Fruit fly (Drosophila melanogaster): Measurements from ENCODE around the gene PIP4K.

The PIP4K gene

DNA sequence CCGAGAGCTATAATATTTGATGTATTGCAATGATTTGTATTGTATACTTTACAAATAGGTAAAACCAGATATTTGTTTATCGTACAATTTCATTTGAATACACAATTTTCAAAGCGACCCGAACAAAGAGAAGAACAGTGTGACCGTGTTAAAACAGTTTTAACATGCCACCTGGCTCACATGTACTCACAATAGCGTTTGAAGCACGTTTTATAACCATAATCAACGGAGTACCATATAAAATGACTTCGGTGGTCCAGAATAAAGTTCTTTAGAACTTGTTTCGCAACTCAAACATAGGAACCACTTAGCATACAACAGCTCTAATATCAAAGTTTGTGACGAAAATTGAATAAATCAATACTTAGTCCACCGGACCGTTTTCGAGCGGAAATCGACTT lies 33.9 kb upstream of the PIP4K start, which contains the start of the genes Dyrk3 and Cadps:
Gene Dyrk3, minus strand, starts transcription at position 150 of the 401 bp plus-strand sequence.
Gene Cadps, plus strand, starts transcription at position 274 of the 401 bp plus-strand sequence.
- peak; percentile 1 for TF ChIP-seq Hr83 (GFP tag; optimal IDR thresholded peaks at IDR 0.05; ENCODE audit: poor library complexity, severe bottlenecking)
- TF ChIP-seq N (GFP tag; optimal IDR thresholded peaks at IDR 0.05): peak; percentile 60
- TF ChIP-seq woc (GFP tag; optimal IDR thresholded peaks at IDR 0.05): peak; percentile 70
- no peak for TF ChIP-seq Rel (GFP tag; optimal IDR thresholded peaks at IDR 0.05)
- TF ChIP-seq Rel (tag; optimal IDR thresholded peaks at IDR 0.05): no peak
- peak; percentile 39 for TF ChIP-seq Myc (optimal IDR thresholded peaks at IDR 0.05)
- TF ChIP-seq Abd-B (GFP tag; optimal IDR thresholded peaks at IDR 0.05): no peak
- TF ChIP-seq dmrt93B (GFP tag; optimal IDR thresholded peaks at IDR 0.05): no peak
- TF ChIP-seq Sp1 (GFP tag; optimal IDR thresholded peaks at IDR 0.05): no peak
- TF ChIP-seq CG9705 (GFP tag; optimal IDR thresholded peaks at IDR 0.05): peak; percentile 28
- TF ChIP-seq Hr78 (GFP tag; optimal IDR thresholded peaks at IDR 0.05): peak; percentile 69
- no peak for TF ChIP-seq psq (GFP tag; optimal IDR thresholded peaks at IDR 0.05)

DNA sequence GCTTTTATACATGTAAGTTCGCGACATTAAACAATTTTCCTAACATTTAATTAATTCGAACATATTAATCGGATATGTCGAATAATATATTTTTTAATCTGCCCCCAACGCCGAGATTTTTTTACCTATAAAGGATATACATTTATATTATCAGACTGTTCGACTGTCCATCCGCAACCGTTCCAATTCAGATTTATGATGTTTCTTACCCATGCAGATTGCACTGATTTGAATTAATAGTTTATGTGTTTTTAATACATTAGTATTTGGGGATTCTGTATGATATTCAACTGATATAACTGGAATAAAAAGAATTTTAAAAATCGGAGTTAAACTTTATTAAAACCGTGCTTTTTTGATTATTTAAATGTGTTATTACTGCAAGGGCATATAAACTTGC lies 28.5 kb upstream of the PIP4K start:
- no peak for TF ChIP-seq Jra (GFP tag; optimal IDR thresholded peaks at IDR 0.05)
- no peak for TF ChIP-seq Dif (GFP tag; optimal IDR thresholded peaks at IDR 0.05; ENCODE audit: partially characterized antibody)
- TF ChIP-seq N (GFP tag; optimal IDR thresholded peaks at IDR 0.05): no peak
- TF ChIP-seq usp (GFP tag; optimal IDR thresholded peaks at IDR 0.05): no peak
- no peak for TF ChIP-seq brk (GFP tag; optimal IDR thresholded peaks at IDR 0.05)
- no peak for TF ChIP-seq HLH106 (tag; optimal IDR thresholded peaks at IDR 0.05)
- TF ChIP-seq dl (GFP tag; optimal IDR thresholded peaks at IDR 0.05; ENCODE audit: insufficient read depth in 1 of 2, partially characterized antibody in 2 of 2): no peak
- TF ChIP-seq ey (GFP tag; optimal IDR thresholded peaks at IDR 0.05): no peak
- TF ChIP-seq Mio (GFP tag; optimal IDR thresholded peaks at IDR 0.05): no peak
- no peak for TF ChIP-seq br (GFP tag; optimal IDR thresholded peaks at IDR 0.05)
- TF ChIP-seq Hr83 (GFP tag; optimal IDR thresholded peaks at IDR 0.05; ENCODE audit: poor library complexity, severe bottlenecking): no peak

DNA sequence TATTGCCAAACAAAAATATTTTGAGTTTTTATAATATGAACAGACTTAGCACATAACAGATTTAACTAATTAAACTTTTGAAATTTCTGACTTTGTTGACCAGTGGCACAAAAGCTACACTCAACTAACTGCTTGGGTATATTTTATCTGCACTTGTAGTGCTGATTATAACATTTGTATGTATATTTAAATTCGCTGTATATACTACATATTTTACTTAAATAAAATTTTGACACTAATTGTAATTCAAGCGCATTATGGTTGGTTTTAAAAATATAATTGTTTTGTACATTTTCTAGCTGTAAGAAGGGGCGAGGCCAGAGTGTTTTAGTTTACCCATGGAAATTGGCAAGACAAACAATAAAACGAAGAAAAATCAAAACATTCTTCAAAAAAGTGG lies 27.6 kb upstream of the PIP4K start:
- no peak for TF ChIP-seq Rel (GFP tag; optimal IDR thresholded peaks at IDR 0.05)
- no peak for TF ChIP-seq Rel (tag; optimal IDR thresholded peaks at IDR 0.05)
- no peak for TF ChIP-seq OdsH (GFP tag; optimal IDR thresholded peaks at IDR 0.05)
- no peak for TF ChIP-seq Hnf4 (GFP tag; optimal IDR thresholded peaks at IDR 0.05)
- TF ChIP-seq CrebA (GFP tag; optimal IDR thresholded peaks at IDR 0.05; ENCODE audit: borderline replicate concordance): no peak
- no peak for TF ChIP-seq Sp1 (GFP tag; optimal IDR thresholded peaks at IDR 0.05)
- TF ChIP-seq Hr83 (GFP tag; optimal IDR thresholded peaks at IDR 0.05; ENCODE audit: poor library complexity, severe bottlenecking): no peak
- TF ChIP-seq dl (GFP tag; optimal IDR thresholded peaks at IDR 0.05; ENCODE audit: insufficient read depth in 1 of 2, partially characterized antibody in 2 of 2): no peak
- TF ChIP-seq CG32264 (GFP tag; optimal IDR thresholded peaks at IDR 0.05): no peak
- TF ChIP-seq br (GFP tag; optimal IDR thresholded peaks at IDR 0.05): no peak
- TF ChIP-seq psq (GFP tag; optimal IDR thresholded peaks at IDR 0.05): no peak
- no peak for TF ChIP-seq HLH106 (tag; optimal IDR thresholded peaks at IDR 0.05)
- TF ChIP-seq jim (GFP tag; optimal IDR thresholded peaks at IDR 0.05): no peak
- TF ChIP-seq rgr (GFP tag; optimal IDR thresholded peaks at IDR 0.05): no peak
- no peak for TF ChIP-seq usp (GFP tag; optimal IDR thresholded peaks at IDR 0.05)

DNA sequence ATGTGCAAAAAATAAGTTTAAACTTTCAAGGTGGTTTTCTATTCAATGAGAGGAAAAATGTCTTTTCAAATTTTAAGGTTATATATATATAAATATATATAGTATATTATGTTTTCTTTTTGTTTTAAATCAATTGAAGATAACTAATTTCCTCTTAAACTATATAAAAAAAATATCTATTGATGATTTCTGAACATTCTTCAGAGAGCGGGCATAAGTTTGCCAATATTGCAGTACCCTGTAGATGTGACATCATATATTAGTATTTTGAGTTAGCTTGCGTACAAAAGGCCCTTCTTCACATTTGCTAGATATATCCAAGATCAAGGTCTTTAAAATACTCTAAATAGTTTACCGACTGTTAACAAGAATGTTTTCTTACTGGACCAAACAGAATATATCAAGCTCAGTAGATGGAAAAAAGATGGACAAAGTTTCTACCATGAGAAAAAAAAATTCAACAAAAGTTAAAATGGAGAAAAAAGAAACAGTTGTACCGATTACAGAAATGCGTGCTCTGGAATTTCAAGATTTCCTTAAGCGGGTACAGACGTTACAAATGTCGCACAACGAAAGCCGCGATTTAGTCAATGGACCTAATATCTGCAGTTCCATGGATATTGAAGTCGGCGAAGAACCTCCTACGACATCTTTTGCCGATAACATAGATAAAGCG lies 22.2 kb upstream of the PIP4K start:
- TF ChIP-seq br (GFP tag; optimal IDR thresholded peaks at IDR 0.05): no peak
- no peak for TF ChIP-seq brk (GFP tag; optimal IDR thresholded peaks at IDR 0.05)
- TF ChIP-seq Hnf4 (GFP tag; optimal IDR thresholded peaks at IDR 0.05): peak; percentile 5
- TF ChIP-seq Hr83 (GFP tag; optimal IDR thresholded peaks at IDR 0.05; ENCODE audit: poor library complexity, severe bottlenecking): no peak
- no peak for TF ChIP-seq dl (GFP tag; optimal IDR thresholded peaks at IDR 0.05; ENCODE audit: insufficient read depth in 1 of 2, partially characterized antibody in 2 of 2)
- TF ChIP-seq psq (GFP tag; optimal IDR thresholded peaks at IDR 0.05): no peak
- no peak for TF ChIP-seq woc (GFP tag; optimal IDR thresholded peaks at IDR 0.05)
- TF ChIP-seq h (GFP tag; optimal IDR thresholded peaks at IDR 0.05): no peak
- no peak for TF ChIP-seq CG32264 (GFP tag; optimal IDR thresholded peaks at IDR 0.05)
- TF ChIP-seq lola (GFP tag; optimal IDR thresholded peaks at IDR 0.05): peak; percentile 76
- no peak for TF ChIP-seq sv (GFP tag; optimal IDR thresholded peaks at IDR 0.05)
- no peak for TF ChIP-seq Sp1 (GFP tag; optimal IDR thresholded peaks at IDR 0.05)
- TF ChIP-seq Hr78 (GFP tag; optimal IDR thresholded peaks at IDR 0.05): no peak
- no peak for TF ChIP-seq sage (GFP tag; optimal IDR thresholded peaks at IDR 0.05)
- TF ChIP-seq Vsx2 (GFP tag; optimal IDR thresholded peaks at IDR 0.05; ENCODE audit: partially characterized antibody): no peak
- TF ChIP-seq OdsH (GFP tag; optimal IDR thresholded peaks at IDR 0.05): no peak
- no peak for TF ChIP-seq GATAd (GFP tag; optimal IDR thresholded peaks at IDR 0.05)
- peak; percentile 9 for TF ChIP-seq CG9705 (GFP tag; optimal IDR thresholded peaks at IDR 0.05)
- no peak for TF ChIP-seq pan (optimal IDR thresholded peaks at IDR 0.05)
- no peak for TF ChIP-seq rgr (GFP tag; optimal IDR thresholded peaks at IDR 0.05)
- TF ChIP-seq N (GFP tag; optimal IDR thresholded peaks at IDR 0.05): peak; percentile 15
- TF ChIP-seq Abd-B (GFP tag; optimal IDR thresholded peaks at IDR 0.05): no peak
- TF ChIP-seq fru (GFP tag; optimal IDR thresholded peaks at IDR 0.05): no peak
- peak; percentile 45 for TF ChIP-seq tai (GFP tag; optimal IDR thresholded peaks at IDR 0.05)
- TF ChIP-seq jim (GFP tag; optimal IDR thresholded peaks at IDR 0.05): no peak
- no peak for TF ChIP-seq CrebA (GFP tag; optimal IDR thresholded peaks at IDR 0.05; ENCODE audit: borderline replicate concordance)
- TF ChIP-seq HLH106 (tag; optimal IDR thresholded peaks at IDR 0.05): no peak
- TF ChIP-seq usp (GFP tag; optimal IDR thresholded peaks at IDR 0.05): no peak
- TF ChIP-seq Myc (optimal IDR thresholded peaks at IDR 0.05): no peak
- no peak for TF ChIP-seq Dfd (GFP tag; optimal IDR thresholded peaks at IDR 0.05)
- no peak for TF ChIP-seq Rel (GFP tag; optimal IDR thresholded peaks at IDR 0.05)
- no peak for TF ChIP-seq Rel (tag; optimal IDR thresholded peaks at IDR 0.05)
